Worm (Caenorhabditis elegans) whole organism, mixed stage, embryonic: Measurements from ENCODE around the gene col-89.

Experiments
- ces-1 ChIP-seq: fragments of 150-350 bp; optimal IDR thresholded peaks from 2 replicates; lab custom pipeline; 2014; ENCODE audit warnings: missing biosample characterization, missing genetic modification reagents, missing genetic modification characterization
- elt-1 ChIP-seq: sonication (generic microtip); optimal IDR thresholded peaks from 2 replicates; lab custom pipeline; 2017; ENCODE audit warnings: missing genetic modification characterization, mild to moderate bottlenecking, missing compliant biosample characterization, antibody characterized with exemption, moderate library complexity, borderline replicate concordance; ENCODE audit not compliant: insufficient read depth
- hlh-1 ChIP-seq: fragments of 150-350 bp; optimal IDR thresholded peaks from 2 replicates; lab custom pipeline; 2014; ENCODE audit warnings: missing biosample characterization, missing genetic modification reagents, missing genetic modification characterization
- mab-5 ChIP-seq: fragments of 150-350 bp; optimal IDR thresholded peaks from 2 replicates; lab custom pipeline; 2014; ENCODE audit warnings: missing biosample characterization, missing genetic modification characterization
- nhr-28 ChIP-seq: fragments of 150-350 bp; optimal IDR thresholded peaks from 2 replicates; lab custom pipeline; 2014; ENCODE audit warnings: missing biosample characterization, missing genetic modification characterization
- snpc-4 ChIP-seq: fragments of 150-350 bp; optimal IDR thresholded peaks from 2 replicates; lab custom pipeline; 2014; ENCODE audit warnings: missing biosample characterization, missing genetic modification characterization
- tbx-8 ChIP-seq: fragments of 200-800 bp; sonication (Bioruptor generic); optimal IDR thresholded peaks from 2 replicates; lab custom pipeline; 2018; ENCODE audit warnings: mild to moderate bottlenecking, missing genetic modification characterization, moderate library complexity, missing compliant biosample characterization
- unc-62 ChIP-seq: fragments of 150-350 bp; optimal IDR thresholded peaks from 2 replicates; lab custom pipeline; 2014; ENCODE audit warnings: missing biosample characterization, missing genetic modification reagents, missing genetic modification characterization
- ztf-11 ChIP-seq: fragments of 150-350 bp; optimal IDR thresholded peaks from 2 replicates; lab custom pipeline; 2014; ENCODE audit warnings: missing biosample characterization, missing genetic modification characterization

- TF ChIP-seq elt-1 (tag; lab: Kevin White, UChicago) (no peak), unc-62 (GFP tag; lab: Kevin White, UChicago) (no peak), ztf-11 (tag; lab: Kevin White, UChicago) (no peak), snpc-4 (tag; lab: Kevin White, UChicago) (no peak), mab-5 (tag; lab: Kevin White, UChicago) (no peak), tbx-8 (GFP tag; lab: Kevin White, UChicago) (no peak), hlh-1 (no peak), nhr-28 (tag; lab: Kevin White, UChicago) (no peak), ces-1 (GFP tag; lab: Kevin White, UChicago) (no peak)
These were observed 20.1 kb downstream of the col-89 start for ce11 chrIII:4767869-4768645.
